Fruit fly (Drosophila melanogaster): ENCODE results near the gene CG34174.

The CG34174 gene

dm6 chr2L:2217067-2217684 is 3.1 kb downstream of the CG34174 start, which contains the start of the genes CG15386, CG42371 and mio (continued):
- TF ChIP-seq CG10565 (GFP tag; optimal IDR thresholded peaks at IDR 0.05) (no peak), repo (GFP tag; optimal IDR thresholded peaks at IDR 0.05) (no peak), CG1233 (GFP tag; optimal IDR thresholded peaks at IDR 0.05) (no peak), CG11723 (GFP tag; optimal IDR thresholded peaks at IDR 0.05) (no peak), B-H2 (GFP tag; optimal IDR thresholded peaks at IDR 0.05) (peak; percentile 50), Bteb2 (GFP tag; optimal IDR thresholded peaks at IDR 0.05) (no peak), jing (GFP tag; optimal IDR thresholded peaks at IDR 0.05) (no peak), eyg (GFP tag; optimal IDR thresholded peaks at IDR 0.05) (no peak), CG17802 (tag; optimal IDR thresholded peaks at IDR 0.05) (no peak), CG17385 (GFP tag; optimal IDR thresholded peaks at IDR 0.05) (peak; percentile 99), CG9876 (GFP tag; optimal IDR thresholded peaks at IDR 0.05) (no peak), Optix (GFP tag; IDR thresholded peaks at IDR 0.05) (no peak), dmrt99B (tag; optimal IDR thresholded peaks at IDR 0.05) (no peak), CG13624 (GFP tag; optimal IDR thresholded peaks at IDR 0.05) (peak; percentile 82), CG8924 (tag; optimal IDR thresholded peaks at IDR 0.05) (no peak), CG12744 (GFP tag; optimal IDR thresholded peaks at IDR 0.05) (no peak), ab (GFP tag; optimal IDR thresholded peaks at IDR 0.05) (no peak), Asciz (GFP tag; optimal IDR thresholded peaks at IDR 0.05) (no peak), CG2712 (tag; optimal IDR thresholded peaks at IDR 0.05) (peak; percentile 2), CG11695 (GFP tag; IDR thresholded peaks at IDR 0.05) (0 out of 3 replicates have a peak, but pooled peaks have one; percentile 23), lbe (GFP tag; optimal IDR thresholded peaks at IDR 0.05) (peak; percentile 22), CG7963 (GFP tag; IDR thresholded peaks at IDR 0.05; ENCODE audit: partially characterized antibody) (no peak), CG4424 (GFP tag; optimal IDR thresholded peaks at IDR 0.05) (no peak), YL-1 (GFP tag; optimal IDR thresholded peaks at IDR 0.05) (peak; percentile 57), gce (GFP tag; IDR thresholded peaks at IDR 0.05) (no peak), CG8478 (optimal IDR thresholded peaks at IDR 0.05) (no peak), Dek (tag; optimal IDR thresholded peaks at IDR 0.05) (no peak), gfzf (GFP tag; optimal IDR thresholded peaks at IDR 0.05) (peak; percentile 41), sqz (GFP tag; optimal IDR thresholded peaks at IDR 0.05) (peak; percentile 49), hkb (optimal IDR thresholded peaks at IDR 0.05) (no peak), hkb (GFP tag; IDR thresholded peaks at IDR 0.05) (peak; percentile 43; the same call in 1 of the 2 replicates), inv (GFP tag; IDR thresholded peaks at IDR 0.05; ENCODE audit: partially characterized antibody) (no peak), CG3163 (GFP tag; optimal IDR thresholded peaks at IDR 0.05) (no peak), nmo (GFP tag; optimal IDR thresholded peaks at IDR 0.05) (peak; percentile 26), ken (GFP tag; IDR thresholded peaks at IDR 0.05) (no peak), CG17328 (GFP tag; IDR thresholded peaks at IDR 0.05) (no peak), twi (tag; optimal IDR thresholded peaks at IDR 0.05) (no peak), CG1647 (GFP tag; optimal IDR thresholded peaks at IDR 0.05) (no peak), CkIIα-i1 (GFP tag; IDR thresholded peaks at IDR 0.05) (no peak), CG10654 (GFP tag; optimal IDR thresholded peaks at IDR 0.05) (no peak), Antp (GFP tag; optimal IDR thresholded peaks at IDR 0.05) (peak; percentile 35), NFAT (GFP tag; IDR thresholded peaks at IDR 0.05) (no peak; the same call in 1 of the 2 replicates), CG8290 (GFP tag; optimal IDR thresholded peaks at IDR 0.05) (no peak), CG8290 (tag; optimal IDR thresholded peaks at IDR 0.05) (peak in 1 of 2 experiments; percentile 71), Meics (GFP tag; optimal IDR thresholded peaks at IDR 0.05) (no peak), Vsx1 (GFP tag; optimal IDR thresholded peaks at IDR 0.05) (no peak), mld (GFP tag; IDR thresholded peaks at IDR 0.05; ENCODE audit: partially characterized antibody) (no peak), CG2199 (GFP tag; IDR thresholded peaks at IDR 0.05) (no peak), yki (optimal IDR thresholded peaks at IDR 0.05) (no peak), Dbx (GFP tag; IDR thresholded peaks at IDR 0.05) (no peak), PHDP (tag; optimal IDR thresholded peaks at IDR 0.05) (no peak), CG12219 (GFP tag; optimal IDR thresholded peaks at IDR 0.05) (no peak)

Data from whole organism, embryonic.